Worm (Caenorhabditis elegans) whole organism, L1 larva: ENCODE measurements around the gene scl-3.

Experiments used
- C16A3.4 ChIP-seq: fragments of 150-350 bp; optimal IDR thresholded peaks from 2 replicates; lab custom pipeline; 2014; ENCODE audit warnings: missing biosample characterization, missing genetic modification characterization
- C34B4.2 ChIP-seq: sonication (generic microtip); optimal IDR thresholded peaks from 2 replicates; lab custom pipeline; 2017; ENCODE audit warnings: mild to moderate bottlenecking, missing genetic modification characterization, missing compliant biosample characterization
- aly-2 ChIP-seq: fragments of 150-350 bp; optimal IDR thresholded peaks from 2 replicates; lab custom pipeline; 2014; ENCODE audit warnings: missing biosample characterization, missing genetic modification characterization
- blmp-1 ChIP-seq: fragments of 150-350 bp; optimal IDR thresholded peaks from 2 replicates; lab custom pipeline; 2014; ENCODE audit warnings: missing biosample characterization, missing genetic modification characterization
- ceh-63 ChIP-seq: fragments of 200-800 bp; sonication (Bioruptor generic); optimal IDR thresholded peaks from 2 replicates; lab custom pipeline; 2018; ENCODE audit warnings: mild to moderate bottlenecking, missing genetic modification characterization, missing compliant biosample characterization
- ceh-82 ChIP-seq, 3 experiments: fragments of 150-350 bp in 1 of 3; sonication (generic microtip) in 2 of 3; optimal IDR thresholded peaks; 2 replicates each; lab custom pipeline; 2014 to 2017; ENCODE audit warnings: missing biosample characterization in 3 of 3, missing genetic modification characterization in 3 of 3
- ces-1 ChIP-seq: fragments of 150-350 bp; optimal IDR thresholded peaks from 2 replicates; lab custom pipeline; 2014; ENCODE audit warnings: missing biosample characterization, missing genetic modification reagents, missing genetic modification characterization
- dpl-1 ChIP-seq, 3 experiments: fragments of 150-350 bp in 2 of 3; sonication (generic microtip) in 1 of 3; optimal IDR thresholded peaks; 2 replicates each; lab custom pipeline; 2014 to 2017; ENCODE audit warnings: missing biosample characterization in 3 of 3, missing genetic modification characterization in 3 of 3, missing genetic modification reagents in 3 of 3
- dsc-1 ChIP-seq: sonication (generic microtip); optimal IDR thresholded peaks from 2 replicates; lab custom pipeline; 2016; ENCODE audit warnings: mild to moderate bottlenecking, missing genetic modification characterization, missing compliant biosample characterization
- efl-1 ChIP-seq, 4 experiments: fragments of 150-350 bp; optimal IDR thresholded peaks in 3 of 4; peaks in 1 of 4; 1 replicate in 1 of 4; 2 replicates in 3 of 4; lab custom pipeline; 2014; ENCODE audit warnings: missing biosample characterization in 2 of 4, missing genetic modification characterization in 2 of 4, missing genetic modification reagents in 2 of 4
- egl-13 ChIP-seq: sonication (generic microtip); optimal IDR thresholded peaks from 2 replicates; lab custom pipeline; 2016; ENCODE audit warnings: missing genotype, missing genetic modification reagents, missing genetic modification characterization, missing compliant biosample characterization
- ets-5 ChIP-seq: fragments of 200-800 bp; sonication (Bioruptor generic); IDR thresholded peaks from 2 replicates; pipeline ENCODE4 v1.3.6; 2022; ENCODE audit warnings: missing genetic modification characterization, missing compliant biosample characterization
- fkh-10 ChIP-seq: sonication (generic microtip); optimal IDR thresholded peaks from 2 replicates; lab custom pipeline; 2017; ENCODE audit warnings: missing biosample characterization, missing genetic modification reagents, missing genetic modification characterization
- fkh-4 ChIP-seq: sonication (generic microtip); optimal IDR thresholded peaks from 2 replicates; lab custom pipeline; 2016; ENCODE audit warnings: missing compliant biosample characterization, missing genetic modification characterization, borderline replicate concordance
- fkh-8 ChIP-seq: sonication (generic microtip); optimal IDR thresholded peaks from 2 replicates; lab custom pipeline; 2016; ENCODE audit warnings: mild to moderate bottlenecking, missing genetic modification characterization, missing compliant biosample characterization
- grh-1 ChIP-seq: fragments of 200-800 bp; sonication (Bioruptor generic); IDR thresholded peaks from 2 replicates; pipeline ENCODE4 v1.3.6; 2022; ENCODE audit warnings: missing genetic modification reagents, missing genetic modification characterization, missing compliant biosample characterization
- hlh-17 ChIP-seq: fragments of 200-800 bp; sonication (Bioruptor generic); optimal IDR thresholded peaks from 2 replicates; lab custom pipeline; 2018; ENCODE audit warnings: missing genetic modification characterization, mild to moderate bottlenecking, missing compliant biosample characterization, moderate library complexity, borderline replicate concordance
- hpl-2 ChIP-seq: fragments of 150-350 bp; optimal IDR thresholded peaks from 2 replicates; lab custom pipeline; 2014; ENCODE audit warnings: missing biosample characterization, missing genetic modification reagents, missing genetic modification characterization
- isw-1 ChIP-seq: fragments of 200-800 bp; sonication (Bioruptor generic); IDR thresholded peaks from 2 replicates; pipeline ENCODE4 v1.3.6; 2022; ENCODE audit warnings: missing genetic modification characterization, missing compliant biosample characterization
- lin-14 ChIP-seq: fragments of 200-800 bp; sonication (Bioruptor generic); optimal IDR thresholded peaks from 2 replicates; lab custom pipeline; 2018; ENCODE audit warnings: mild to moderate bottlenecking, missing genetic modification characterization, moderate library complexity, missing compliant biosample characterization
- lin-39 ChIP-seq: fragments of 150-350 bp; optimal IDR thresholded peaks from 2 replicates; lab custom pipeline; 2014; ENCODE audit warnings: missing biosample characterization, missing genetic modification reagents, missing genetic modification characterization
- lsy-2 ChIP-seq, 2 experiments: fragments of 150-350 bp; optimal IDR thresholded peaks; 2 replicates each; lab custom pipeline; 2014; ENCODE audit warnings: missing biosample characterization in 2 of 2, missing genetic modification characterization in 2 of 2
- mab-9 ChIP-seq: fragments of 200-800 bp; sonication (Bioruptor generic); IDR thresholded peaks from 2 replicates; pipeline ENCODE4 v1.3.6; 2022; ENCODE audit warnings: missing genetic modification reagents, missing genetic modification characterization, missing compliant biosample characterization
- mep-1 ChIP-seq: fragments of 150-350 bp; optimal IDR thresholded peaks from 2 replicates; lab custom pipeline; 2014; ENCODE audit warnings: missing biosample characterization, missing genetic modification characterization
- nhr-11 ChIP-seq: fragments of 150-350 bp; optimal IDR thresholded peaks from 2 replicates; lab custom pipeline; 2014; ENCODE audit warnings: missing biosample characterization, missing genetic modification characterization
- nhr-19 ChIP-seq: fragments of 200-800 bp; sonication (Bioruptor generic); conservative IDR thresholded peaks from 2 replicates; pipeline ENCODE4 v1.3.6; 2022; ENCODE audit warnings: missing genetic modification characterization, missing compliant biosample characterization
- nhr-28 ChIP-seq: fragments of 150-350 bp; optimal IDR thresholded peaks from 2 replicates; lab custom pipeline; 2014; ENCODE audit warnings: missing biosample characterization, missing genetic modification characterization
- nhr-47 ChIP-seq: sonication (generic microtip); optimal IDR thresholded peaks from 2 replicates; lab custom pipeline; 2016; ENCODE audit warnings: mild to moderate bottlenecking, missing genetic modification characterization, moderate library complexity, missing compliant biosample characterization
- nhr-71 ChIP-seq: sonication (generic microtip); optimal IDR thresholded peaks from 2 replicates; lab custom pipeline; 2016; ENCODE audit warnings: mild to moderate bottlenecking, missing genetic modification characterization, moderate library complexity, missing compliant biosample characterization
- nhr-76 ChIP-seq: sonication (generic microtip); optimal IDR thresholded peaks from 2 replicates; lab custom pipeline; 2017; ENCODE audit warnings: missing biosample characterization, missing genetic modification characterization
- nhr-85 ChIP-seq: sonication (generic microtip); peaks from one replicate; lab custom pipeline; 2016; ENCODE audit warnings: missing genetic modification characterization, inconsistent platforms, missing compliant biosample characterization
- pax-3 ChIP-seq: fragments of 200-800 bp; sonication (Bioruptor generic); optimal IDR thresholded peaks from 2 replicates; lab custom pipeline; 2018; ENCODE audit warnings: mild to moderate bottlenecking, missing genetic modification characterization, moderate library complexity, missing compliant biosample characterization
- sup-37 ChIP-seq: fragments of 200-800 bp; sonication (Bioruptor generic); optimal IDR thresholded peaks from 2 replicates; lab custom pipeline; 2018; ENCODE audit warnings: mild to moderate bottlenecking, missing genetic modification characterization, missing compliant biosample characterization
- swsn-7 ChIP-seq: sonication (generic microtip); optimal IDR thresholded peaks from 2 replicates; lab custom pipeline; 2016; ENCODE audit warnings: missing genetic modification characterization, missing compliant biosample characterization
- tbx-2 ChIP-seq: sonication (generic microtip); optimal IDR thresholded peaks from 2 replicates; lab custom pipeline; 2016; ENCODE audit warnings: missing genetic modification characterization, missing compliant biosample characterization
- unc-62 ChIP-seq: fragments of 150-350 bp; optimal IDR thresholded peaks from 2 replicates; lab custom pipeline; 2014; ENCODE audit warnings: missing biosample characterization, missing genetic modification reagents, missing genetic modification characterization
- unc-98 ChIP-seq: fragments of 200-800 bp; sonication (Bioruptor generic); IDR thresholded peaks from 2 replicates; pipeline ENCODE4 v1.3.6; 2022; ENCODE audit warnings: missing genetic modification characterization, missing compliant biosample characterization
- vab-15 ChIP-seq: sonication (generic microtip); optimal IDR thresholded peaks from 2 replicates; lab custom pipeline; 2017; ENCODE audit warnings: missing genotype, mild to moderate bottlenecking, missing genetic modification characterization, missing compliant biosample characterization
- ztf-11 ChIP-seq, 2 experiments: sonication (generic microtip); optimal IDR thresholded peaks; 2 replicates each; lab custom pipeline; 2016 to 2017; ENCODE audit warnings: missing genetic modification characterization in 2 of 2, missing biosample characterization in 1 of 2, missing compliant biosample characterization in 1 of 2
- ztf-4 ChIP-seq: fragments of 150-350 bp; optimal IDR thresholded peaks from 2 replicates; lab custom pipeline; 2014; ENCODE audit warnings: missing biosample characterization, missing genetic modification characterization

Gene scl-3

ce11 chrIV:13015801-13016404 is 43.5 kb upstream of the scl-3 start (continued):
- TF ChIP-seq dsc-1 (peak; percentile 89), nhr-19 (GFP tag; lab: Robert Waterston, UW) (no peak), hlh-17 (GFP tag; lab: Kevin White, UChicago) (no peak), lsy-2 (tag; optimal IDR thresholded peaks at IDR 0.05; lab: Kevin White, UChicago) (peak in 1 of 2 experiments; percentile 35), aly-2 (tag; lab: Kevin White, UChicago) (no peak), blmp-1 (tag; lab: Kevin White, UChicago) (no peak), fkh-4 (tag; lab: Kevin White, UChicago) (no peak), dpl-1 (GFP tag; optimal IDR thresholded peaks at IDR 0.05; lab: Kevin White, UChicago) (no peak), ceh-63 (GFP tag; lab: Kevin White, UChicago) (no peak), isw-1 (no peak), mab-9 (GFP tag; lab: Robert Waterston, UW) (no peak), ztf-4 (tag; lab: Kevin White, UChicago) (no peak), lin-14 (GFP tag; lab: Kevin White, UChicago) (peak; percentile 87), nhr-28 (no peak), ceh-82 (tag; optimal IDR thresholded peaks at IDR 0.05; lab: Kevin White, UChicago) (peak in 1 of 3 experiments; percentile 11), mep-1 (tag; lab: Kevin White, UChicago) (peak; percentile 27)

ce11 chrIV:13016820-13017219 is 42.6 kb upstream of the scl-3 start:
- TF ChIP-seq hpl-2 (GFP tag; lab: Kevin White, UChicago): no peak
- TF ChIP-seq nhr-85 (tag; lab: Kevin White, UChicago): no peak
- TF ChIP-seq fkh-10 (GFP tag; lab: Kevin White, UChicago): peak; percentile 83
- peak; percentile 5 for TF ChIP-seq ces-1 (GFP tag; lab: Kevin White, UChicago)
- TF ChIP-seq aly-2 (tag; lab: Kevin White, UChicago): no peak
- TF ChIP-seq lin-39 (tag; lab: Kevin White, UChicago): no peak
- no peak for TF ChIP-seq unc-62 (GFP tag; lab: Kevin White, UChicago)
- TF ChIP-seq vab-15 (tag; lab: Kevin White, UChicago): no peak
- no peak for TF ChIP-seq ztf-11 (tag; optimal IDR thresholded peaks at IDR 0.05; lab: Kevin White, UChicago)
- no peak for TF ChIP-seq unc-98 (GFP tag; lab: Robert Waterston, UW)
- no peak for TF ChIP-seq nhr-11
- TF ChIP-seq efl-1 (optimal IDR thresholded peaks at IDR 0.05; lab: Kevin White, UChicago): no peak
- TF ChIP-seq efl-1 (GFP tag; optimal IDR thresholded peaks at IDR 0.05 in 1 of 2; lab: Kevin White, UChicago): peak in 1 of 2 experiments; percentile 85
- no peak for TF ChIP-seq mep-1 (tag; lab: Kevin White, UChicago)
- TF ChIP-seq lin-14 (GFP tag; lab: Kevin White, UChicago): peak; percentile 74
- TF ChIP-seq ztf-4 (tag; lab: Kevin White, UChicago): no peak
- no peak for TF ChIP-seq ets-5 (GFP tag; lab: Robert Waterston, UW)
- no peak for TF ChIP-seq grh-1 (GFP tag; lab: Robert Waterston, UW)
- TF ChIP-seq, all 84 proteins: peak for 4

- TF ChIP-seq egl-13 (peak; percentile 29), C16A3.4 (tag; lab: Kevin White, UChicago) (no peak), nhr-76 (tag; lab: Kevin White, UChicago) (no peak), tbx-2 (tag; lab: Kevin White, UChicago) (no peak), sup-37 (GFP tag; lab: Kevin White, UChicago) (no peak), fkh-8 (peak; percentile 75), dsc-1 (peak; percentile 74), nhr-47 (peak; percentile 40), swsn-7 (no peak), pax-3 (tag; lab: Kevin White, UChicago) (peak; percentile 25), nhr-71 (tag; lab: Kevin White, UChicago) (peak; percentile 6), C34B4.2 (tag; lab: Kevin White, UChicago) (no peak)
These were observed 38.4 kb upstream of the scl-3 start for ce11 chrIV:13021006-13021405.
